Fruit fly (Drosophila melanogaster): ENCODE results near the gene Naglu.

Naglu gene

DNA sequence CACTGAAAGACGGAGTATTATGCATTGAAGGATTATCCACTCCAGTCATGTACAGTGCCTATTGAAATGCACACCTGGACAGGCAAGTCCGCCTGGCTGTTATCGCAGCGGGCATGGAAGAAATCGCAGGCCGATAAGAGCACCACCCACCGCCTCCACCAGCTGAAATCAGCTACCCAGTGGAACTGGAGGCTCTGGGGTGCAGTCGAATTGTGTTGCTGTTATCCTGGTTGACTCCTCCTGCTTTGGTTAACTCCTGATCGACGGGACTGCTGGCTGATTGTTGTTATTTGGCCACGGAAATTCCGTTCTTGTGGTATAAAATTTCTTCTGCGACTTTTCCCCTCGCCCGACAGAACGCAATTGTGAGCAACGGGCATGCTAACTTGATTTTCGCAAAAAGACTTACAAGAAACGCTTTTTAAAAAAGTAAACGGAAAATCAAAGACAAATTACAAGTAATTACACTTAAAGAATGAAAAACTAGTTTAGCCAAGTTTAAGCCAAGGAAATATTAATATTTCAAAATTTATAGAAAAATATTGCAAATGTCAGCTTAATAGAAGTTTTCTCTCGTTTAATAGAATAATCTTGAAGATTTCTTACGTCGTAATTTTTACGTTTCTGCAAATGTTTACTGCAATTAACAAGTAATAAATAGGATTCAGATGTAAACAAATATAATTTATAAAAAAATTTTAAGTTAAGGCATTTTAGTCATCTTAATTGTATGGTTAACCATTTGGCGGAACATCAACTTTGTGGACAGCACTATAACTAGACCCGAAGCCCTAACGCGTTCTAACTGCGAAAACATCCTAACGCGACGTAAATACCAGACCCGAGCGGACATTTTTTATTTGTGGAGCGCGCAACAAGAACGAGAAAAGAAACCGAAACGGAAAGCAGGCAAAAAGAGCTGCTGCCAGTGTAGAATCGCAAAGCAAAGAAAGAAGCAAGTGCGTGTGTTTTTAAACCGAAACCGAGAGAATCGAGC lies 3.5 kb upstream of the Naglu start, which contains the start of the genes CG13398 and Akap200 (continued):
- peak; percentile 50 for TF ChIP-seq CG30403 (GFP tag; optimal IDR thresholded peaks at IDR 0.05)
- no peak for TF ChIP-seq BtbVII (GFP tag; optimal IDR thresholded peaks at IDR 0.05)
- TF ChIP-seq CG7786 (GFP tag; optimal IDR thresholded peaks at IDR 0.05): peak; percentile 4
- no peak for TF ChIP-seq CG14050 (GFP tag; IDR thresholded peaks at IDR 0.05)
- no peak for TF ChIP-seq sqz (GFP tag; optimal IDR thresholded peaks at IDR 0.05)
- no peak for TF ChIP-seq Dbx (GFP tag; IDR thresholded peaks at IDR 0.05)
- no peak for TF ChIP-seq CG13123 (GFP tag; optimal IDR thresholded peaks at IDR 0.05)
- no peak; the same call in 1 of the 2 replicates for TF ChIP-seq CG32767 (GFP tag; IDR thresholded peaks at IDR 0.05)
- no peak for TF ChIP-seq Asciz (GFP tag; optimal IDR thresholded peaks at IDR 0.05)
- peak; percentile 31 for TF ChIP-seq CG1602 (GFP tag; optimal IDR thresholded peaks at IDR 0.05)
- no peak for TF ChIP-seq cad (GFP tag; optimal IDR thresholded peaks at IDR 0.05)
- TF ChIP-seq CG5180 (GFP tag; optimal IDR thresholded peaks at IDR 0.05): no peak
- TF ChIP-seq trem (tag; optimal IDR thresholded peaks at IDR 0.05): peak; percentile 98
- no peak for TF ChIP-seq CG10321 (GFP tag; IDR thresholded peaks at IDR 0.05)
- no peak for TF ChIP-seq sc (optimal IDR thresholded peaks at IDR 0.05)
- no peak for TF ChIP-seq sc (GFP tag; optimal IDR thresholded peaks at IDR 0.05)
- TF ChIP-seq Mad (GFP tag; optimal IDR thresholded peaks at IDR 0.05): no peak
- no peak for TF ChIP-seq CG32532 (GFP tag; IDR thresholded peaks at IDR 0.05)
- no peak; the same call in 1 of the 2 replicates for TF ChIP-seq bbx (GFP tag; IDR thresholded peaks at IDR 0.05; ENCODE audit: partially characterized antibody)
- TF ChIP-seq ap (GFP tag; IDR thresholded peaks at IDR 0.05): no peak
- no peak; the same call in 1 of the 2 replicates for TF ChIP-seq Drgx (GFP tag; IDR thresholded peaks at IDR 0.05)
- TF ChIP-seq Bdp1 (GFP tag; optimal IDR thresholded peaks at IDR 0.05): no peak
- no peak for TF ChIP-seq Lim3 (GFP tag; IDR thresholded peaks at IDR 0.05)
- no peak for TF ChIP-seq CG2875 (GFP tag; optimal IDR thresholded peaks at IDR 0.05)
- TF ChIP-seq Gsc (GFP tag; IDR thresholded peaks at IDR 0.05): no peak
- TF ChIP-seq CG10366 (GFP tag; IDR thresholded peaks at IDR 0.05): no peak
- no peak for TF ChIP-seq bowl (GFP tag; IDR thresholded peaks at IDR 0.05)
- TF ChIP-seq CG7745 (tag; optimal IDR thresholded peaks at IDR 0.05): no peak
- TF ChIP-seq emc (GFP tag; optimal IDR thresholded peaks at IDR 0.05): no peak
- no peak for TF ChIP-seq CG8388 (GFP tag; optimal IDR thresholded peaks at IDR 0.05)
- TF ChIP-seq schlank (tag; optimal IDR thresholded peaks at IDR 0.05): no peak
- TF ChIP-seq fd64A (GFP tag; optimal IDR thresholded peaks at IDR 0.05): no peak
- TF ChIP-seq CG2889 (GFP tag; IDR thresholded peaks at IDR 0.05): no peak
- no peak for TF ChIP-seq wdn (GFP tag; IDR thresholded peaks at IDR 0.05)
- TF ChIP-seq Rfx (GFP tag; IDR thresholded peaks at IDR 0.05): no peak
- no peak for TF ChIP-seq HLH4C (GFP tag; IDR thresholded peaks at IDR 0.05; ENCODE audit: partially characterized antibody)
- TF ChIP-seq D (optimal IDR thresholded peaks at IDR 0.05): no peak
- TF ChIP-seq D (GFP tag; optimal IDR thresholded peaks at IDR 0.05): no peak
- no peak for TF ChIP-seq E2f1 (GFP tag; IDR thresholded peaks at IDR 0.05)
- TF ChIP-seq Doc3 (GFP tag; IDR thresholded peaks at IDR 0.05; ENCODE audit: partially characterized antibody): no peak
- no peak for TF ChIP-seq CG8089 (GFP tag; optimal IDR thresholded peaks at IDR 0.05)
- TF ChIP-seq cas (GFP tag; IDR thresholded peaks at IDR 0.05): no peak
- no peak for TF ChIP-seq kni (GFP tag; optimal IDR thresholded peaks at IDR 0.05)
- no peak for TF ChIP-seq CG32772 (GFP tag; IDR thresholded peaks at IDR 0.05)
- TF ChIP-seq Adf1 (GFP tag; IDR thresholded peaks at IDR 0.05): no peak
- TF ChIP-seq CG31224 (GFP tag; IDR thresholded peaks at IDR 0.05): 0 out of 2 replicates have a peak, but pooled peaks have one; percentile 28
- TF ChIP-seq H15 (GFP tag; IDR thresholded peaks at IDR 0.05): no peak
- TF ChIP-seq Hr51 (GFP tag; optimal IDR thresholded peaks at IDR 0.05): no peak
- TF ChIP-seq dati (GFP tag; IDR thresholded peaks at IDR 0.05): no peak
- no peak for TF ChIP-seq Dfd (GFP tag; optimal IDR thresholded peaks at IDR 0.05)

Measured in whole organism, embryonic.